Worm (Caenorhabditis elegans) whole organism, L2 larva: ENCODE data around the gene T26A8.4.

Experiments used
- C34F6.9 ChIP-seq: fragments of 150-350 bp; optimal IDR thresholded peaks from 2 replicates; lab custom pipeline; 2014; ENCODE audit warnings: missing biosample characterization, missing genetic modification characterization
- F13H6.1 ChIP-seq: sonication (generic microtip); optimal IDR thresholded peaks from 2 replicates; lab custom pipeline; 2016; ENCODE audit warnings: missing genetic modification characterization, missing compliant biosample characterization
- R02D3.7 ChIP-seq: fragments of 150-350 bp; optimal IDR thresholded peaks from 2 replicates; lab custom pipeline; 2014; ENCODE audit warnings: missing biosample characterization, missing genetic modification characterization
- Y55F3AM.14 ChIP-seq: fragments of 200-800 bp; sonication (Bioruptor generic); optimal IDR thresholded peaks from 2 replicates; lab custom pipeline; 2018; ENCODE audit warnings: mild to moderate bottlenecking, missing genetic modification characterization, missing compliant biosample characterization
- alr-1 ChIP-seq: fragments of 150-350 bp; optimal IDR thresholded peaks from 2 replicates; lab custom pipeline; 2014; ENCODE audit warnings: missing biosample characterization, missing genetic modification characterization
- aly-2 ChIP-seq: fragments of 150-350 bp; optimal IDR thresholded peaks from 2 replicates; lab custom pipeline; 2014; ENCODE audit warnings: missing biosample characterization, missing genetic modification characterization
- ama-1 ChIP-seq: fragments of 150-350 bp; optimal IDR thresholded peaks from 2 replicates; lab custom pipeline; 2018; ENCODE audit warnings: inconsistent platforms
- blmp-1 ChIP-seq: sonication (generic microtip); optimal IDR thresholded peaks from 2 replicates; lab custom pipeline; 2017; ENCODE audit warnings: missing genetic modification characterization, mild to moderate bottlenecking, missing compliant biosample characterization, antibody characterized with exemption, moderate library complexity; ENCODE audit not compliant: insufficient read depth
- ceh-16 ChIP-seq: fragments of 150-350 bp; optimal IDR thresholded peaks from 2 replicates; lab custom pipeline; 2014; ENCODE audit warnings: missing biosample characterization, missing genetic modification characterization
- ceh-82 ChIP-seq: fragments of 150-350 bp; optimal IDR thresholded peaks from 2 replicates; lab custom pipeline; 2014; ENCODE audit warnings: missing biosample characterization, missing genetic modification characterization
- crh-2 ChIP-seq: sonication (generic microtip); optimal IDR thresholded peaks from 2 replicates; lab custom pipeline; 2017; ENCODE audit warnings: missing biosample characterization, missing genetic modification characterization
- egl-27 ChIP-seq: sonication (generic microtip); optimal IDR thresholded peaks from 3 replicates; lab custom pipeline; 2017; ENCODE audit warnings: missing biosample characterization, missing genetic modification reagents, missing genetic modification characterization
- elt-1 ChIP-seq: fragments of 150-350 bp; optimal IDR thresholded peaks from 2 replicates; lab custom pipeline; 2014; ENCODE audit warnings: missing biosample characterization, missing genetic modification characterization
- elt-3 ChIP-seq: sonication (generic microtip); optimal IDR thresholded peaks from 2 replicates; lab custom pipeline; 2017; ENCODE audit warnings: missing biosample characterization, missing genetic modification characterization
- fos-1 ChIP-seq: fragments of 150-350 bp; optimal IDR thresholded peaks from 2 replicates; lab custom pipeline; 2014; ENCODE audit warnings: missing biosample characterization, missing genetic modification characterization
- gmeb-1 ChIP-seq: fragments of 150-350 bp; optimal IDR thresholded peaks from 2 replicates; lab custom pipeline; 2014; ENCODE audit warnings: missing biosample characterization, missing genetic modification characterization
- lin-11 ChIP-seq: fragments of 150-350 bp; sonication (generic microtip); optimal IDR thresholded peaks from 2 replicates; lab custom pipeline; 2014; ENCODE audit warnings: missing biosample characterization, missing genetic modification characterization, inconsistent platforms, mixed read lengths
- lin-13 ChIP-seq: fragments of 150-350 bp; optimal IDR thresholded peaks from 2 replicates; lab custom pipeline; 2014; ENCODE audit warnings: missing biosample characterization, missing genetic modification reagents, missing genetic modification characterization
- lsy-2 ChIP-seq, 2 experiments: fragments of 150-350 bp in 1 of 2; sonication (generic microtip) in 1 of 2; optimal IDR thresholded peaks; 2 replicates each; lab custom pipeline; 2014 to 2017; ENCODE audit warnings: missing biosample characterization in 2 of 2, missing genetic modification characterization in 2 of 2
- mab-5 ChIP-seq: fragments of 150-350 bp; optimal IDR thresholded peaks from 2 replicates; lab custom pipeline; 2014; ENCODE audit warnings: missing biosample characterization, missing genetic modification characterization
- nhr-10 ChIP-seq: sonication (generic microtip); optimal IDR thresholded peaks from 2 replicates; lab custom pipeline; 2017; ENCODE audit warnings: missing biosample characterization, missing genetic modification characterization
- nhr-11 ChIP-seq: fragments of 150-350 bp; optimal IDR thresholded peaks from 2 replicates; lab custom pipeline; 2014; ENCODE audit warnings: missing biosample characterization, missing genetic modification characterization
- nhr-12 ChIP-seq: fragments of 150-350 bp; optimal IDR thresholded peaks from 2 replicates; lab custom pipeline; 2014; ENCODE audit warnings: missing biosample characterization, missing genetic modification characterization
- nhr-129 ChIP-seq: fragments of 150-350 bp; optimal IDR thresholded peaks from 2 replicates; lab custom pipeline; 2014; ENCODE audit warnings: missing biosample characterization, missing genetic modification characterization
- nhr-23 ChIP-seq: fragments of 150-350 bp; optimal IDR thresholded peaks from 2 replicates; lab custom pipeline; 2014; ENCODE audit warnings: missing biosample characterization, missing genetic modification reagents, missing genetic modification characterization
- nhr-237 ChIP-seq: fragments of 150-350 bp; optimal IDR thresholded peaks from 2 replicates; lab custom pipeline; 2014; ENCODE audit warnings: missing biosample characterization, missing genetic modification characterization
- nhr-25 ChIP-seq: fragments of 150-350 bp; sonication (generic microtip); optimal IDR thresholded peaks from 3 replicates; lab custom pipeline; 2014; ENCODE audit warnings: missing biosample characterization, missing genetic modification characterization
- nhr-6 ChIP-seq: fragments of 150-350 bp; optimal IDR thresholded peaks from 2 replicates; lab custom pipeline; 2014; ENCODE audit warnings: missing biosample characterization, missing genetic modification characterization
- nhr-77 ChIP-seq: fragments of 150-350 bp; optimal IDR thresholded peaks from 2 replicates; lab custom pipeline; 2014; ENCODE audit warnings: missing biosample characterization, missing genetic modification characterization
- peb-1 ChIP-seq: fragments of 150-350 bp; optimal IDR thresholded peaks from 2 replicates; lab custom pipeline; 2014; ENCODE audit warnings: missing biosample characterization, missing genetic modification characterization
- sem-4 ChIP-seq: fragments of 150-350 bp; optimal IDR thresholded peaks from 2 replicates; lab custom pipeline; 2014; ENCODE audit warnings: missing biosample characterization, missing genetic modification reagents, missing genetic modification characterization
- sma-9 ChIP-seq, 2 experiments: fragments of 150-350 bp in 1 of 2; sonication (generic microtip) in 1 of 2; optimal IDR thresholded peaks; 2 replicates each; lab custom pipeline; 2014 to 2016; ENCODE audit warnings: missing genetic modification characterization in 2 of 2, mild to moderate bottlenecking in 1 of 2, missing biosample characterization in 1 of 2, missing compliant biosample characterization in 1 of 2, missing genetic modification reagents in 1 of 2, moderate library complexity in 1 of 2
- snpc-4 ChIP-seq: fragments of 150-350 bp; optimal IDR thresholded peaks from 2 replicates; lab custom pipeline; 2014; ENCODE audit warnings: missing biosample characterization, missing genetic modification characterization
- unc-39 ChIP-seq: fragments of 150-350 bp; optimal IDR thresholded peaks from 2 replicates; lab custom pipeline; 2014; ENCODE audit warnings: missing biosample characterization, missing genetic modification characterization
- unc-55 ChIP-seq: fragments of 150-350 bp; sonication (generic microtip); optimal IDR thresholded peaks from 3 replicates; lab custom pipeline; 2014; ENCODE audit warnings: missing biosample characterization, missing genetic modification reagents, missing genetic modification characterization
- unc-62 ChIP-seq: fragments of 150-350 bp; optimal IDR thresholded peaks from 2 replicates; lab custom pipeline; 2014; ENCODE audit warnings: missing biosample characterization, missing genetic modification reagents, missing genetic modification characterization
- zag-1 ChIP-seq: fragments of 150-350 bp; optimal IDR thresholded peaks from 2 replicates; lab custom pipeline; 2014; ENCODE audit warnings: missing biosample characterization, missing genetic modification characterization
- ztf-1 ChIP-seq: fragments of 200-800 bp; sonication (Bioruptor generic); conservative IDR thresholded peaks from 2 replicates; pipeline ENCODE4 v1.3.6; 2022; ENCODE audit warnings: missing genetic modification characterization, missing compliant biosample characterization
- ztf-11 ChIP-seq: sonication (generic microtip); optimal IDR thresholded peaks from 2 replicates; lab custom pipeline; 2017; ENCODE audit warnings: missing biosample characterization, missing genetic modification characterization
- ztf-4 ChIP-seq: fragments of 150-350 bp; optimal IDR thresholded peaks from 2 replicates; lab custom pipeline; 2014; ENCODE audit warnings: missing biosample characterization, missing genetic modification characterization

Gene T26A8.4

DNA sequence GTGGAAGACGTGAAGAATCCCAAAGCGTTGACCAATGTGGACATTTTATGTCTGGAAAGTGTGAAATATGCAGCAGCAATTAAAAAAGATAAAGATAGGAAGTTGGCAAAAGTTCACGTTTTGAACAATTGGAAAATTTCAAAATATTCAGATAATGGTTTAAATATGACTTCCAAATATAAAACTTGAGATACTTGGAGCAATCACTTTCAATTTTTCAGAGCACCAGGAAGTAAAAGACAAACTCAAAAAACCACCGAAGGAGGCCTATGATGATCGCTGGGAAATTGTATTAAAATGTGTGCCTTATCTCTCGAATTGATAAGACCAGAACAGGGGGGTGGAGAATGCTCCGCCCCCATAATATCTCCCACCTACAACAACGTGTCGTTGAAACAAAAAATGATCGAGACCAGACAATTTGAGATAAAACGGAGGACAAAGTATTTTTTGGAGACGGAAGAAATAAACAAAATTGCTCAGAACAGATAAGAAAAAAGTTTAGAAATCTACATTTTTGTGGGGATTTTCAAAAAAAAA lies 19.1 kb upstream of the T26A8.4 start, which contains the start of gene eppl-1:
eppl-1 (minus strand) TSS at position 51 of the 540 bp plus-strand sequence.
- TF ChIP-seq fos-1 (tag; lab: Kevin White, UChicago): peak; percentile 34
- peak; percentile 15 for TF ChIP-seq sma-9 (GFP tag; optimal IDR thresholded peaks at IDR 0.05; lab: Kevin White, UChicago)
- TF ChIP-seq sma-9 (tag; optimal IDR thresholded peaks at IDR 0.05; lab: Kevin White, UChicago): no peak
- no peak for TF ChIP-seq crh-2 (tag; lab: Kevin White, UChicago)
- TF ChIP-seq zag-1 (tag; lab: Kevin White, UChicago): no peak
- no peak for TF ChIP-seq peb-1
- TF ChIP-seq unc-39 (tag; lab: Kevin White, UChicago): no peak
- no peak for TF ChIP-seq elt-3 (tag; lab: Kevin White, UChicago)
- TF ChIP-seq, all 48 proteins: peak for 2

DNA sequence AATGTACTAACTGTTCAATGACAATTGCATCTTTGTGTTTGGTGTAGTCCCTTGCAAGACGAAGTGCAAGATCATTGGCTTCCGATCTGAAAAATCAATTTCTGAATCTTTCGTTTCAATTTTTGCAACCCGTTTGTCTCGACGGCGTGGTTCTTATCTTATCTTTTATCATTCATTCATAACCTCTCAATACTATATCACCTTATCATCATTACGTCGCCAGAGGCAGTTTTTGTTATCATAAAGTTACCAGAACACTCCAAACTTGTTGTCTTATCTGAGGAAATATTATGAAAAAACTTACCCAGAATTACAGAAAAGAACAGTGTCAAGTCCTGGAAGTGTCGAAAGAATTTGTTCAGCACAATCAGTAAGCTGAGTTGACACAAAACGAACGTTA lies 17.8 kb upstream of the T26A8.4 start:
- TF ChIP-seq alr-1 (tag; lab: Kevin White, UChicago) (no peak), gmeb-1 (peak; percentile 38), sma-9 (GFP tag; optimal IDR thresholded peaks at IDR 0.05; lab: Kevin White, UChicago) (peak; percentile 71), sma-9 (tag; optimal IDR thresholded peaks at IDR 0.05; lab: Kevin White, UChicago) (no peak), fos-1 (tag; lab: Kevin White, UChicago) (peak; percentile 86), elt-3 (tag; lab: Kevin White, UChicago) (no peak), lsy-2 (tag; optimal IDR thresholded peaks at IDR 0.05; lab: Kevin White, UChicago) (no peak), C34F6.9 (no peak), aly-2 (tag; lab: Kevin White, UChicago) (no peak), crh-2 (tag; lab: Kevin White, UChicago) (peak; percentile 48)

DNA sequence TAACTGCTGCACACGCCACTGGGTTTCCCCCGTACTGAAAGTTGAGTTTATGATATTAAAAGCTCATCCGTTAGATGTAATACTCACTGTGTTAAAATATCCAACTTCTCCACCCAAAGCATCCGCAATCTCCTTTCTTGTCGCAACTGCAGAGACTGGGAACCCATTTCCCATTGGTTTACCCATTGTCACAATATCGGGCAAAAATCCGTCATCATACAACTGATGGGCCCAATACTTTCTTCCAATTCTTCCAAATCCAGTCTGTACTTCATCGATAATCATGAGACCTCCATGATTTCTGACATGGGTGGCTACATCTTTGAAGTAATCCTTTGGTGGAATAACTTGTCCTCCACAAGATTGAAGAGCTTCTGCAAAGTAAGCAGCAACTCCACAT lies 17.2 kb upstream of the T26A8.4 start:
- TF ChIP-seq sem-4 (tag; lab: Kevin White, UChicago): no peak
- TF ChIP-seq Y55F3AM.14: no peak
- TF ChIP-seq elt-3 (tag; lab: Kevin White, UChicago): no peak
- TF ChIP-seq egl-27 (tag; lab: Kevin White, UChicago): no peak
- TF ChIP-seq blmp-1: no peak
- no peak for TF ChIP-seq nhr-77
- TF ChIP-seq snpc-4 (tag; lab: Kevin White, UChicago): no peak
- TF ChIP-seq ztf-11: no peak
- TF ChIP-seq unc-62 (GFP tag; lab: Kevin White, UChicago): no peak
- no peak for TF ChIP-seq nhr-6 (tag; lab: Kevin White, UChicago)
- TF ChIP-seq nhr-23 (tag; lab: Kevin White, UChicago): no peak
- TF ChIP-seq lin-11: no peak
- TF ChIP-seq unc-55: no peak
- no peak for TF ChIP-seq mab-5 (tag; lab: Kevin White, UChicago)
- no peak for TF ChIP-seq lin-13
- TF ChIP-seq zag-1 (tag; lab: Kevin White, UChicago): no peak
- TF ChIP-seq nhr-11: no peak
- no peak for TF ChIP-seq nhr-12 (tag; lab: Kevin White, UChicago)

DNA sequence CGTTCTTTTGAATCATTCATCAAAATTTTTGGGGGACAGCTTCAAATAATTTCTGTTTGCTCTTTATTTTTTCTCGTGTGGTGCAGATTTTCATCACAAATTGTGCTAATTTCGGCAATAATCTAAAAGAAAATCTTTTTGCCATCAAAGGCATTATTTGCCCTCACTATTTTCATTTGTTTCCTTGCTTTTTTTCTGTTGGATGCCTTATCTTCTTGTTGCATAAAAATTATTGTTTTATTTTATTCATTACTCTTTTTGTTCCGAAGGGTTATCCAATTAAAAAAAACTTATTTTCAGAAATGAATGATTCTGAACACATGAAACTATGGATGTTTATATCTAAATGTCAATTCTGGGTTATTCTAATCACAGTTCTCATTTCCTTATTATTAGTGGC lies 14.2 kb upstream of the T26A8.4 start, which contains the start of gene T01B11.1:
T01B11.1 (plus strand) TSS at position 301 of the 400 bp plus-strand sequence.
- TF ChIP-seq R02D3.7 (tag; lab: Kevin White, UChicago): no peak
- no peak for TF ChIP-seq aly-2 (tag; lab: Kevin White, UChicago)
- TF ChIP-seq crh-2 (tag; lab: Kevin White, UChicago): no peak
- TF ChIP-seq nhr-129: no peak
- no peak for TF ChIP-seq C34F6.9
- TF ChIP-seq F13H6.1 (tag; lab: Kevin White, UChicago): no peak

DNA sequence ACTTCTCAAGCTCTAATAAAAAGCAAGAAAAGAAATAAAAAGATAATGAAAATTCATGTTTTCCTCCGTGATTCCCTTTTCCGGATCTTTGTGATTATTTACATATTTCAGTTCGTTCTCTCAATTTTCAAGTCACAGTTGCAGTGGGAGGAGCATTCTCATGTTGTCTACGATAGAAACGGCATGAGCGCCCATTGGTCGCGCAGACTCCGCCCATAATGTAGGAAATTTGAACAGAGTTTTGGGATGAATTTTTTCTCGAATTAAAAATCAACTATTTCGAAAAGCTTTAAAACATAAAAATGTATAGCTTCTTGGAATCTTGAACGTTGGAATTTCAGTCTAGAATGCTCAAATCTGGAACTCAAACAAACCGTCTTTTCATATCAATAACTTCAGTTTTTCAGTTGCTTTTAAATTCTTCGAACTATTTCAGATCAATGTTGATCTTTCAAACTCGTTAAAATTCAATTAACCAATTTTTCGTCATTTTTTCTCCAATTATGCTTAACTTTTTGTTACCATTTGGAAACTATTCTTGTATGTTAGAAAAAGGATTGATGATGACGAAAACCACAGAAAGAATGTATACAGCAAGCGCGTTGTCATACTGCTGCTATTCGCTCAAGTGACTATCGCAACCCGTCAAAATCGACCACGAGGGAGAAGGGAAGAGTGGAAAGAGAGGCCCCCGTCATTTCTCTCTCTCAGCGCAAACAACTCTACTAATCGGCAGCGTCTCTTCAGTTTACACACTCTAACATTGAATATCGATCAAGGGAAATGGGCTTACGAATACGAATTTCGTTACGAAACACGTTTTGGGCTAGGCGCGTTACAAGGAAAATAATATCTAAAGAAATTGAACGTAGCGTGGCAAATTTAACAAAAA lies 880 bp downstream of the T26A8.4 start:
- TF ChIP-seq mab-5 (tag; lab: Kevin White, UChicago) (peak; percentile 50), ama-1 (lab: Kevin White, UChicago) (peak; percentile 94), Y55F3AM.14 (peak; percentile 51), peb-1 (no peak), nhr-237 (tag; lab: Kevin White, UChicago) (no peak), ceh-16 (tag; lab: Kevin White, UChicago) (peak; percentile 43), alr-1 (tag; lab: Kevin White, UChicago) (no peak), nhr-11 (peak; percentile 15), lin-13 (peak; percentile 56), ztf-4 (tag; lab: Kevin White, UChicago) (peak; percentile 82), lsy-2 (tag; optimal IDR thresholded peaks at IDR 0.05; lab: Kevin White, UChicago) (peak; percentile 60 to 91), nhr-10 (tag; lab: Kevin White, UChicago) (no peak), F13H6.1 (tag; lab: Kevin White, UChicago) (peak; percentile 63), sem-4 (tag; lab: Kevin White, UChicago) (peak; percentile 42), nhr-6 (tag; lab: Kevin White, UChicago) (peak; percentile 44), sma-9 (GFP tag; optimal IDR thresholded peaks at IDR 0.05; lab: Kevin White, UChicago) (peak; percentile 83), sma-9 (tag; optimal IDR thresholded peaks at IDR 0.05; lab: Kevin White, UChicago) (no peak), nhr-25 (tag; lab: Kevin White, UChicago) (peak; percentile 64), blmp-1 (peak; percentile 44), elt-1 (tag; lab: Kevin White, UChicago) (no peak), ztf-1 (no peak), crh-2 (tag; lab: Kevin White, UChicago) (peak; percentile 83), nhr-129 (peak; percentile 93), ceh-82 (tag; lab: Kevin White, UChicago) (peak; percentile 39), R02D3.7 (tag; lab: Kevin White, UChicago) (peak; percentile 33)
